Comparison of ENCODE assay signal across 4 fruit fly cellular contexts in the genomic region with DNA sequence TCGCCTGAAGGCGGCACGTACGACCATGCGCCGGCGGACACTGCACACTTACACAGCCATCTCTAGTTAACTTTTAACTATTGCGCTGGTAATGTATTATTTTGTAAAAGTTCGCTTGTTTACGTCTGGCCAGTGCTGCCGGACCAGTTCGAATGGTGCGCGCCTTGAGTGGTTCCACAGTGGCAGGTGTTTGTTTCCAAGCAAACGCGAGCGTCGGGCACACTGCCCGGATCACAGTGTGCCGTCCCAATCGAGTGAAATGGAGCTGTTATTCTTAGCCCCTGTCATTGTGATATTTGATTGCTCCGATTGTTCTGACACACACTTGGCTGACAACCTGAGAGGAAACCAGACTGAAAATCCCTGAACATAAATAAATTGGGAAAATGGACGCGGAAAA.
A peak's percentile ranks its signal among the peaks of the same experiment; 100 is the strongest.
TF ChIP-seq lines count a peak whose summit lies in the region.

A gene (minus strand): TSS at position 159 of the 400 bp plus-strand sequence.

- peak; percentile 51 for TF ChIP-seq CTCF in whole organism, embryonic (GFP tag; optimal IDR thresholded peaks at IDR 0.05; lab: Kevin White, UChicago)

TF ChIP-seq in whole organism, adult, 20 proteins besides CTCF, POLR2A, EP300 and RAD21:
- TF ChIP-seq CG1620 (GFP tag; optimal IDR thresholded peaks at IDR 0.05; lab: Kevin White, UChicago) (peak; percentile 53), CG12768 (GFP tag; optimal IDR thresholded peaks at IDR 0.05; lab: Kevin White, UChicago) (no peak), ovo (GFP tag; optimal IDR thresholded peaks at IDR 0.05; lab: Kevin White, UChicago) (peak; percentile 1), tj (GFP tag; optimal IDR thresholded peaks at IDR 0.05; lab: Kevin White, UChicago) (no peak), CG11617 (GFP tag; optimal IDR thresholded peaks at IDR 0.05; lab: Kevin White, UChicago) (peak; percentile 25), Mnt (GFP tag; optimal IDR thresholded peaks at IDR 0.05; lab: Kevin White, UChicago) (peak; percentile 80), pad (GFP tag; optimal IDR thresholded peaks at IDR 0.05; lab: Kevin White, UChicago) (peak; percentile 25), bab1 (GFP tag; optimal IDR thresholded peaks at IDR 0.05; lab: Kevin White, UChicago) (peak; percentile 81), CG7101 (tag; optimal IDR thresholded peaks at IDR 0.05; lab: Kevin White, UChicago) (peak; percentile 52)

TF ChIP-seq in whole organism, embryonic, 481 proteins besides CTCF, POLR2A, EP300 and RAD21 (continues in another document):
- TF ChIP-seq Atf6 (GFP tag; IDR thresholded peaks at IDR 0.05; lab: Robert Waterston, UW): no peak
- TF ChIP-seq CG12155 (GFP tag; optimal IDR thresholded peaks at IDR 0.05; lab: Kevin White, UChicago): no peak
- no peak for TF ChIP-seq Elba2 (GFP tag; optimal IDR thresholded peaks at IDR 0.05; lab: Kevin White, UChicago)
- TF ChIP-seq grau (tag; optimal IDR thresholded peaks at IDR 0.05; lab: Kevin White, UChicago): peak; percentile 49
- TF ChIP-seq sug (tag; optimal IDR thresholded peaks at IDR 0.05; lab: Kevin White, UChicago): peak; percentile 29
- TF ChIP-seq CG12219 (GFP tag; optimal IDR thresholded peaks at IDR 0.05; lab: Kevin White, UChicago): no peak
- TF ChIP-seq Scr (GFP tag; IDR thresholded peaks at IDR 0.05; lab: Robert Waterston, UW; ENCODE audit: partially characterized antibody): no peak; the same call in 1 of the 2 replicates
- TF ChIP-seq CG16815 (GFP tag; optimal IDR thresholded peaks at IDR 0.05; lab: Kevin White, UChicago): no peak
- TF ChIP-seq CG18262 (tag; optimal IDR thresholded peaks at IDR 0.05; lab: Kevin White, UChicago): no peak
- no peak for TF ChIP-seq CG6854 (GFP tag; optimal IDR thresholded peaks at IDR 0.05; lab: Kevin White, UChicago)
- peak; percentile 19; the same call in 1 of the 2 replicates for TF ChIP-seq onecut (GFP tag; IDR thresholded peaks at IDR 0.05; lab: Robert Waterston, UW)
- TF ChIP-seq CG33557 (GFP tag; optimal IDR thresholded peaks at IDR 0.05; lab: Kevin White, UChicago): no peak
- TF ChIP-seq ase (GFP tag; IDR thresholded peaks at IDR 0.05; lab: Robert Waterston, UW): no peak
- TF ChIP-seq CG10543 (GFP tag; optimal IDR thresholded peaks at IDR 0.05; lab: Kevin White, UChicago): no peak
- TF ChIP-seq Xbp1 (GFP tag; optimal IDR thresholded peaks at IDR 0.05; lab: Kevin White, UChicago): no peak
- no peak for TF ChIP-seq wek (GFP tag; optimal IDR thresholded peaks at IDR 0.05; lab: Kevin White, UChicago)
- no peak for TF ChIP-seq CG2875 (GFP tag; optimal IDR thresholded peaks at IDR 0.05; lab: Kevin White, UChicago)
- TF ChIP-seq fru (optimal IDR thresholded peaks at IDR 0.05; lab: Kevin White, UChicago): no peak
- no peak for TF ChIP-seq mld (GFP tag; IDR thresholded peaks at IDR 0.05; lab: Robert Waterston, UW; ENCODE audit: partially characterized antibody)
- no peak for TF ChIP-seq jigr1 (GFP tag; IDR thresholded peaks at IDR 0.05; lab: Robert Waterston, UW)
- TF ChIP-seq org-1 (GFP tag; optimal IDR thresholded peaks at IDR 0.05; lab: Kevin White, UChicago): no peak
- TF ChIP-seq Meics (GFP tag; optimal IDR thresholded peaks at IDR 0.05; lab: Kevin White, UChicago): no peak
- TF ChIP-seq CG32532 (GFP tag; IDR thresholded peaks at IDR 0.05; lab: Robert Waterston, UW): 0 out of 2 replicates have a peak, but pooled peaks have one; percentile 13
- no peak for TF ChIP-seq CG17568 (GFP tag; optimal IDR thresholded peaks at IDR 0.05; lab: Kevin White, UChicago)
- TF ChIP-seq tna (GFP tag; IDR thresholded peaks at IDR 0.05; lab: Robert Waterston, UW; ENCODE audit: partially characterized antibody): no peak
- no peak for TF ChIP-seq kni (GFP tag; optimal IDR thresholded peaks at IDR 0.05; lab: Kevin White, UChicago)

TF ChIP-seq in whole organism, prepupa, 60 proteins besides CTCF, POLR2A, EP300 and RAD21 (continues in another document):
- TF ChIP-seq CG31627 (GFP tag; optimal IDR thresholded peaks at IDR 0.05; lab: Kevin White, UChicago) (no peak), fkh (GFP tag; optimal IDR thresholded peaks at IDR 0.05; lab: Kevin White, UChicago) (peak; percentile 57), CG3032 (tag; optimal IDR thresholded peaks at IDR 0.05; lab: Kevin White, UChicago) (no peak), eg (GFP tag; IDR thresholded peaks at IDR 0.05; lab: Robert Waterston, UW) (no peak), topi (GFP tag; optimal IDR thresholded peaks at IDR 0.05; lab: Kevin White, UChicago) (no peak), salr (GFP tag; optimal IDR thresholded peaks at IDR 0.05; lab: Kevin White, UChicago) (no peak), CG10669 (GFP tag; optimal IDR thresholded peaks at IDR 0.05; lab: Kevin White, UChicago) (no peak), dac (GFP tag; optimal IDR thresholded peaks at IDR 0.05; lab: Kevin White, UChicago) (no peak), CG8319 (GFP tag; optimal IDR thresholded peaks at IDR 0.05; lab: Kevin White, UChicago) (no peak), Sox15 (GFP tag; optimal IDR thresholded peaks at IDR 0.05; lab: Kevin White, UChicago) (no peak), vri (GFP tag; optimal IDR thresholded peaks at IDR 0.05; lab: Kevin White, UChicago) (no peak), Hr4 (GFP tag; optimal IDR thresholded peaks at IDR 0.05; lab: Kevin White, UChicago) (no peak), OdsH (GFP tag; optimal IDR thresholded peaks at IDR 0.05; lab: Kevin White, UChicago) (no peak), Eip78C (GFP tag; lab: Kevin White, UChicago) (peak; percentile 41), CG10631 (GFP tag; optimal IDR thresholded peaks at IDR 0.05; lab: Kevin White, UChicago) (no peak), CG1621 (tag; optimal IDR thresholded peaks at IDR 0.05; lab: Kevin White, UChicago) (peak; percentile 19), CG8632 (GFP tag; optimal IDR thresholded peaks at IDR 0.05; lab: Kevin White, UChicago) (no peak), Ets21C (GFP tag; optimal IDR thresholded peaks at IDR 0.05; lab: Kevin White, UChicago) (no peak), cyc (GFP tag; optimal IDR thresholded peaks at IDR 0.05; lab: Kevin White, UChicago) (no peak), Hr39 (GFP tag; optimal IDR thresholded peaks at IDR 0.05; lab: Kevin White, UChicago) (no peak), pdm3 (GFP tag; optimal IDR thresholded peaks at IDR 0.05; lab: Kevin White, UChicago) (no peak), CG11762 (GFP tag; optimal IDR thresholded peaks at IDR 0.05; lab: Kevin White, UChicago; ENCODE audit: insufficient read depth) (no peak), CG6276 (GFP tag; optimal IDR thresholded peaks at IDR 0.05; lab: Kevin White, UChicago) (no peak), CG6854 (GFP tag; optimal IDR thresholded peaks at IDR 0.05; lab: Kevin White, UChicago) (no peak), Eip75B (GFP tag; optimal IDR thresholded peaks at IDR 0.05; lab: Kevin White, UChicago) (no peak), Lpt (GFP tag; optimal IDR thresholded peaks at IDR 0.05; lab: Kevin White, UChicago) (no peak), Ets96B (tag; optimal IDR thresholded peaks at IDR 0.05; lab: Kevin White, UChicago) (no peak), CG3919 (GFP tag; optimal IDR thresholded peaks at IDR 0.05; lab: Kevin White, UChicago) (no peak), Sox14 (GFP tag; optimal IDR thresholded peaks at IDR 0.05; lab: Kevin White, UChicago) (peak; percentile 14)

TF ChIP-seq in whole organism, wandering third instar larva, 38 proteins besides CTCF, POLR2A, EP300 and RAD21:
- peak; percentile 12 for TF ChIP-seq fru (GFP tag; optimal IDR thresholded peaks at IDR 0.05; lab: Kevin White, UChicago)
- no peak for TF ChIP-seq Sp1 (GFP tag; optimal IDR thresholded peaks at IDR 0.05; lab: Kevin White, UChicago)
- peak; percentile 18 for TF ChIP-seq h (GFP tag; optimal IDR thresholded peaks at IDR 0.05; lab: Kevin White, UChicago)
- TF ChIP-seq Jra (GFP tag; optimal IDR thresholded peaks at IDR 0.05; lab: Kevin White, UChicago): no peak
- no peak for TF ChIP-seq Rel (GFP tag; optimal IDR thresholded peaks at IDR 0.05; lab: Kevin White, UChicago)
- peak; percentile 58 for TF ChIP-seq Rel (tag; optimal IDR thresholded peaks at IDR 0.05; lab: Kevin White, UChicago)
- TF ChIP-seq foxo (GFP tag; optimal IDR thresholded peaks at IDR 0.05; lab: Kevin White, UChicago): peak in 1 of 2 experiments; percentile 27
- no peak for TF ChIP-seq HLH106 (tag; optimal IDR thresholded peaks at IDR 0.05; lab: Kevin White, UChicago)
- no peak for TF ChIP-seq Dfd (GFP tag; optimal IDR thresholded peaks at IDR 0.05; lab: Kevin White, UChicago)
- TF ChIP-seq brk (GFP tag; optimal IDR thresholded peaks at IDR 0.05; lab: Kevin White, UChicago): no peak
